Fruit fly (Drosophila melanogaster) whole organism, embryonic: Measurements from ENCODE around the gene Sec24CD.

ENCODE experiments used
- Blimp-1 ChIP-seq: fragments of 200-800 bp; sonication (Bioruptor generic); optimal IDR thresholded peaks from 3 replicates; lab custom pipeline; 2018; ENCODE audit warnings: missing biosample characterization, missing genetic modification characterization, mild to moderate bottlenecking, moderate library complexity, missing genetic modification reagents
- Bteb2 ChIP-seq: fragments of 200-800 bp; sonication (Bioruptor generic); optimal IDR thresholded peaks from 2 replicates; lab custom pipeline; 2016; ENCODE audit warnings: missing biosample characterization, missing genetic modification characterization
- CG10267 ChIP-seq: fragments of 200-800 bp; sonication (Bioruptor generic); optimal IDR thresholded peaks from 2 replicates; lab custom pipeline; 2018; ENCODE audit warnings: missing biosample characterization, mild to moderate bottlenecking, missing genetic modification characterization, moderate library complexity
- CG10654 ChIP-seq: fragments of 200-800 bp; sonication (Bioruptor generic); optimal IDR thresholded peaks from 2 replicates; lab custom pipeline; 2016; ENCODE audit warnings: missing biosample characterization, missing genetic modification characterization
- CG11723 ChIP-seq: fragments of 200-800 bp; sonication (Bioruptor generic); optimal IDR thresholded peaks from 2 replicates; lab custom pipeline; 2017; ENCODE audit warnings: missing biosample characterization, mild to moderate bottlenecking, missing genetic modification characterization
- CG1233 ChIP-seq: fragments of 200-800 bp; sonication (Bioruptor generic); optimal IDR thresholded peaks from 4 replicates; lab custom pipeline; 2018; ENCODE audit warnings: missing biosample characterization, mild to moderate bottlenecking, missing genetic modification characterization
- CG13296 ChIP-seq: fragments of 200-800 bp; sonication (Bioruptor generic); optimal IDR thresholded peaks from 3 replicates; lab custom pipeline; 2018; ENCODE audit warnings: missing biosample characterization, mild to moderate bottlenecking, missing genetic modification characterization
- CG14860 ChIP-seq: fragments of 200-800 bp; sonication (Bioruptor generic); IDR thresholded peaks from 3 replicates; pipeline ENCODE4 v1.3.6; 2022; ENCODE audit warnings: missing biosample characterization, missing genetic modification characterization; ENCODE audit not compliant: partially characterized antibody
- CG17328 ChIP-seq: fragments of 200-800 bp; sonication (Bioruptor generic); IDR thresholded peaks from 2 replicates; pipeline ENCODE4 v1.3.6; 2022; ENCODE audit warnings: missing biosample characterization, missing genetic modification characterization
- CG17612 ChIP-seq: fragments of 200-800 bp; sonication (Bioruptor generic); IDR thresholded peaks from 2 replicates; pipeline ENCODE4 v1.3.6; 2022; ENCODE audit warnings: missing biosample characterization, missing genetic modification characterization
- CG17802 ChIP-seq: fragments of 200-800 bp; sonication (Bioruptor generic); optimal IDR thresholded peaks from 2 replicates; lab custom pipeline; 2018; ENCODE audit warnings: missing biosample characterization, mild to moderate bottlenecking, missing genetic modification characterization, moderate library complexity
- CG18262 ChIP-seq: fragments of 200-800 bp; optimal IDR thresholded peaks from 3 replicates; lab custom pipeline; 2019; ENCODE audit warnings: missing biosample characterization, mild to moderate bottlenecking, missing genetic modification characterization, moderate library complexity
- CG2199 ChIP-seq: fragments of 200-800 bp; sonication (Bioruptor generic); IDR thresholded peaks from 3 replicates; pipeline ENCODE4 v1.3.6; 2022; ENCODE audit warnings: missing biosample characterization, missing genetic modification characterization
- CG2712 ChIP-seq: fragments of 200-800 bp; optimal IDR thresholded peaks from 3 replicates; lab custom pipeline; 2019; ENCODE audit warnings: missing biosample characterization, mild to moderate bottlenecking, missing genetic modification characterization, moderate library complexity
- CG30431 ChIP-seq: fragments of 200-800 bp; sonication (Bioruptor generic); optimal IDR thresholded peaks from 2 replicates; lab custom pipeline; 2017; ENCODE audit warnings: missing biosample characterization, missing genetic modification characterization
- CG31388 ChIP-seq: fragments of 200-800 bp; sonication (Bioruptor generic); optimal IDR thresholded peaks from 2 replicates; lab custom pipeline; 2016; ENCODE audit warnings: missing biosample characterization, missing genetic modification characterization
- CG3726 ChIP-seq: fragments of 200-800 bp; sonication (Bioruptor generic); IDR thresholded peaks from 3 replicates; pipeline ENCODE4, ENCODE4 v1.3.6; 2022; ENCODE audit warnings: missing biosample characterization, missing genetic modification characterization
- CG4328 ChIP-seq: fragments of 200-800 bp; sonication (Bioruptor generic); optimal IDR thresholded peaks from 3 replicates; lab custom pipeline; 2017; ENCODE audit warnings: missing biosample characterization, missing genetic modification reagents, missing genetic modification characterization
- CG7556 ChIP-seq: fragments of 200-800 bp; sonication (Bioruptor generic); optimal IDR thresholded peaks from 2 replicates; lab custom pipeline; 2017; ENCODE audit warnings: missing biosample characterization, mild to moderate bottlenecking, missing genetic modification characterization
- CG8388 ChIP-seq: fragments of 200-800 bp; sonication (Bioruptor generic); optimal IDR thresholded peaks from 2 replicates; lab custom pipeline; 2019; ENCODE audit warnings: missing biosample characterization, mild to moderate bottlenecking, missing genetic modification characterization, moderate library complexity
- CG8478 ChIP-seq: fragments of >200 bp; optimal IDR thresholded peaks from 2 replicates; lab custom pipeline; 2018
- CG9437 ChIP-seq: fragments of 200-800 bp; sonication (Bioruptor generic); optimal IDR thresholded peaks from 2 replicates; lab custom pipeline; 2018; ENCODE audit warnings: missing biosample characterization, mild to moderate bottlenecking, missing genetic modification characterization
- CG9817 ChIP-seq: fragments of 200-800 bp; sonication (Bioruptor generic); optimal IDR thresholded peaks from 2 replicates; lab custom pipeline; 2018; ENCODE audit warnings: missing biosample characterization, mild to moderate bottlenecking, missing genetic modification characterization, moderate library complexity
- CG9932 ChIP-seq: fragments of 200-800 bp; sonication (Bioruptor generic); IDR thresholded peaks from 2 replicates; pipeline ENCODE4 v1.3.6; 2022; ENCODE audit warnings: missing biosample characterization, missing genetic modification characterization
- D ChIP-seq, 2 experiments: fragments of 200-800 bp in 1 of 2; fragments of >200 bp in 1 of 2; sonication (Bioruptor generic) in 1 of 2; optimal IDR thresholded peaks; 2 replicates in 1 of 2; 3 replicates in 1 of 2; lab custom pipeline; 2017; ENCODE audit warnings: mild to moderate bottlenecking in 1 of 2, missing biosample characterization in 1 of 2, missing genetic modification characterization in 1 of 2, missing genetic modification reagents in 1 of 2
- Dfd ChIP-seq, 2 experiments: fragments of >200 bp; optimal IDR thresholded peaks; 2 replicates each; lab custom pipeline; 2017; ENCODE audit warnings: missing biosample characterization in 2 of 2, missing genetic modification characterization in 2 of 2
- Hmr ChIP-seq: fragments of 200-800 bp; sonication (Bioruptor generic); optimal IDR thresholded peaks from 3 replicates; lab custom pipeline; 2017; ENCODE audit warnings: mild to moderate bottlenecking, missing biosample characterization, missing genetic modification reagents, missing genetic modification characterization
- Hr39 ChIP-seq: fragments of >200 bp; optimal IDR thresholded peaks from 2 replicates; lab custom pipeline; 2017
- Med ChIP-seq: fragments of 200-800 bp; sonication (Bioruptor generic); peaks from one replicate; lab custom pipeline; 2016; ENCODE audit warnings: missing biosample characterization, missing genetic modification characterization, mild to moderate bottlenecking, inconsistent platforms, moderate library complexity
- Meics ChIP-seq: fragments of 200-800 bp; sonication (Bioruptor generic); optimal IDR thresholded peaks from 2 replicates; lab custom pipeline; 2017; ENCODE audit warnings: missing biosample characterization, mild to moderate bottlenecking, missing genetic modification characterization
- NK7.1 ChIP-seq: fragments of 200-800 bp; sonication (Bioruptor generic); optimal IDR thresholded peaks from 3 replicates; lab custom pipeline; 2016; ENCODE audit warnings: missing biosample characterization, missing genetic modification characterization
- NfI ChIP-seq: fragments of 200-800 bp; sonication (Bioruptor generic); optimal IDR thresholded peaks from 3 replicates; lab custom pipeline; 2018; ENCODE audit warnings: missing biosample characterization, mild to moderate bottlenecking, missing genetic modification characterization, moderate library complexity
- Xrp1 ChIP-seq: fragments of 200-800 bp; sonication (Bioruptor generic); IDR thresholded peaks from 2 replicates; pipeline ENCODE4 v1.3.6; 2022; ENCODE audit warnings: missing biosample characterization, missing genetic modification characterization
- bbx ChIP-seq: fragments of 200-800 bp; sonication (Bioruptor generic); IDR thresholded peaks from 2 replicates; pipeline ENCODE4 v1.3.6; 2022; ENCODE audit warnings: missing biosample characterization, missing genetic modification characterization; ENCODE audit not compliant: partially characterized antibody
- corto ChIP-seq: fragments of 200-800 bp; sonication (Bioruptor generic); optimal IDR thresholded peaks from 2 replicates; lab custom pipeline; 2016; ENCODE audit warnings: missing biosample characterization, mild to moderate bottlenecking, missing genetic modification characterization, moderate library complexity
- emc ChIP-seq: fragments of 200-800 bp; sonication (Bioruptor generic); optimal IDR thresholded peaks from 2 replicates; lab custom pipeline; 2016; ENCODE audit warnings: missing biosample characterization, missing genetic modification characterization
- fd64A ChIP-seq: fragments of 200-800 bp; sonication (Bioruptor generic); optimal IDR thresholded peaks from 3 replicates; lab custom pipeline; 2018; ENCODE audit warnings: missing biosample characterization, mild to moderate bottlenecking, missing genetic modification characterization
- fru ChIP-seq: fragments of >200 bp; optimal IDR thresholded peaks from 2 replicates; lab custom pipeline; 2017
- ftz-f1 ChIP-seq: fragments of 200-800 bp; sonication (Bioruptor generic); optimal IDR thresholded peaks from 2 replicates; lab custom pipeline; 2016; ENCODE audit warnings: missing biosample characterization, missing genetic modification characterization
- gsb ChIP-seq: fragments of 200-800 bp; sonication (Bioruptor generic); IDR thresholded peaks from 2 replicates; pipeline ENCODE4 v1.3.6; 2022; ENCODE audit warnings: missing biosample characterization, missing genetic modification characterization
- hb ChIP-seq: fragments of 200-800 bp; sonication (Bioruptor generic); IDR thresholded peaks from 3 replicates; pipeline ENCODE4 v1.3.6; 2022; ENCODE audit warnings: missing biosample characterization, missing genetic modification characterization; ENCODE audit not compliant: partially characterized antibody
- lab ChIP-seq: fragments of 200-800 bp; sonication (Bioruptor generic); optimal IDR thresholded peaks from 3 replicates; lab custom pipeline; 2017; ENCODE audit warnings: missing biosample characterization, missing genetic modification characterization, mild to moderate bottlenecking, moderate library complexity, missing genetic modification reagents
- luna ChIP-seq: fragments of 200-800 bp; sonication (Bioruptor generic); optimal IDR thresholded peaks from 2 replicates; lab custom pipeline; 2016; ENCODE audit warnings: missing biosample characterization, missing genetic modification characterization
- mam ChIP-seq: fragments of 200-800 bp; sonication (Bioruptor generic); optimal IDR thresholded peaks from 3 replicates; lab custom pipeline; 2016; ENCODE audit warnings: missing biosample characterization, missing genetic modification characterization
- nmo ChIP-seq: fragments of 200-800 bp; sonication (Bioruptor generic); optimal IDR thresholded peaks from 2 replicates; lab custom pipeline; 2018; ENCODE audit warnings: missing biosample characterization, mild to moderate bottlenecking, missing genetic modification characterization, moderate library complexity
- nom ChIP-seq: fragments of 200-800 bp; sonication (Bioruptor generic); optimal IDR thresholded peaks from 2 replicates; lab custom pipeline; 2017; ENCODE audit warnings: missing biosample characterization, missing genetic modification characterization, mild to moderate bottlenecking, moderate library complexity, missing genetic modification reagents
- pb ChIP-seq: fragments of 200-800 bp; sonication (Bioruptor generic); optimal IDR thresholded peaks from 3 replicates; lab custom pipeline; 2016; ENCODE audit warnings: missing biosample characterization, missing genetic modification characterization
- pita ChIP-seq: fragments of 200-800 bp; sonication (Bioruptor generic); optimal IDR thresholded peaks from 2 replicates; lab custom pipeline; 2017; ENCODE audit warnings: missing biosample characterization, mild to moderate bottlenecking, missing genetic modification characterization
- pzg ChIP-seq: fragments of 200-800 bp; sonication (Bioruptor generic); optimal IDR thresholded peaks from 3 replicates; lab custom pipeline; 2018; ENCODE audit warnings: missing biosample characterization, mild to moderate bottlenecking, missing genetic modification characterization, moderate library complexity
- shn ChIP-seq: fragments of 200-800 bp; sonication (Bioruptor generic); optimal IDR thresholded peaks from 3 replicates; lab custom pipeline; 2016; ENCODE audit warnings: missing biosample characterization, missing genetic modification characterization
- sna ChIP-seq: fragments of 200-800 bp; sonication (Bioruptor generic); IDR thresholded peaks from 2 replicates; pipeline ENCODE4 v1.3.6; 2022; ENCODE audit warnings: missing biosample characterization, missing genetic modification characterization; ENCODE audit not compliant: partially characterized antibody
- yki ChIP-seq: fragments of >200 bp; optimal IDR thresholded peaks from 3 replicates; lab custom pipeline; 2018

The Sec24CD gene

dm6 chr2L:2192123-2192601 lies 44.5 kb downstream of the Sec24CD start, which contains the start of gene CG10874 (continued):
- TF ChIP-seq mam (no peak), emc (GFP tag; lab: Kevin White, UChicago) (no peak), CG3726 (no peak), Meics (GFP tag; lab: Kevin White, UChicago) (no peak), CG2199 (GFP tag; lab: Robert Waterston, UW) (no peak), fru (lab: Kevin White, UChicago) (no peak), sna (GFP tag; lab: Robert Waterston, UW) (no peak), CG2712 (tag; lab: Kevin White, UChicago) (peak; percentile 52), CG8388 (GFP tag; lab: Kevin White, UChicago) (no peak), CG14860 (GFP tag; lab: Robert Waterston, UW) (no peak), Xrp1 (no peak), CG17802 (tag; lab: Kevin White, UChicago) (no peak), CG7556 (GFP tag; lab: Kevin White, UChicago) (no peak), Med (GFP tag; lab: Kevin White, UChicago) (peak; percentile 74), CG17612 (GFP tag; lab: Robert Waterston, UW) (no peak), CG1233 (no peak), CG10654 (GFP tag; lab: Kevin White, UChicago) (no peak), CG18262 (tag; lab: Kevin White, UChicago) (no peak), corto (GFP tag; lab: Kevin White, UChicago) (no peak), luna (GFP tag; lab: Kevin White, UChicago) (no peak), fd64A (GFP tag; lab: Kevin White, UChicago) (no peak), CG9437 (GFP tag; lab: Kevin White, UChicago) (no peak), pzg (GFP tag; lab: Kevin White, UChicago) (peak; percentile 98), CG10267 (tag; lab: Kevin White, UChicago) (peak; percentile 61), CG4328 (GFP tag; lab: Kevin White, UChicago) (no peak), CG31388 (GFP tag; lab: Kevin White, UChicago) (no peak), nmo (GFP tag; lab: Kevin White, UChicago) (peak; percentile 56), CG9932 (GFP tag; lab: Robert Waterston, UW) (no peak), bbx (GFP tag; lab: Robert Waterston, UW) (no peak), ftz-f1 (GFP tag; lab: Kevin White, UChicago) (no peak), D (optimal IDR thresholded peaks at IDR 0.05; lab: Kevin White, UChicago) (no peak), D (GFP tag; optimal IDR thresholded peaks at IDR 0.05; lab: Kevin White, UChicago) (no peak), Dfd (GFP tag; optimal IDR thresholded peaks at IDR 0.05; lab: Kevin White, UChicago) (no peak), NfI (GFP tag; lab: Kevin White, UChicago) (peak; percentile 31), NK7.1 (GFP tag; lab: Kevin White, UChicago) (no peak), nom (GFP tag; lab: Kevin White, UChicago) (peak; percentile 6), Hr39 (lab: Kevin White, UChicago) (no peak), Hmr (GFP tag; lab: Kevin White, UChicago) (peak; percentile 55), shn (GFP tag; lab: Kevin White, UChicago) (no peak), pita (GFP tag; lab: Kevin White, UChicago) (no peak), Bteb2 (GFP tag; lab: Kevin White, UChicago) (no peak), pb (no peak), yki (lab: Kevin White, UChicago) (no peak), CG17328 (GFP tag; lab: Robert Waterston, UW) (no peak), CG30431 (GFP tag; lab: Kevin White, UChicago) (no peak), CG9817 (no peak), hb (GFP tag; lab: Robert Waterston, UW) (no peak), CG8478 (lab: Kevin White, UChicago) (no peak), Blimp-1 (GFP tag; lab: Kevin White, UChicago) (no peak), CG11723 (GFP tag; lab: Kevin White, UChicago) (no peak), CG13296 (no peak), gsb (no peak), lab (GFP tag; lab: Kevin White, UChicago) (no peak)
